Worm (Caenorhabditis elegans) whole organism, late embryonic: ENCODE measurements around the gene ggtb-1.

ENCODE experiments used
- F13H6.1 ChIP-seq: sonication (generic microtip); optimal IDR thresholded peaks from 2 replicates; lab custom pipeline; 2016; ENCODE audit warnings: missing genetic modification characterization, missing compliant biosample characterization
- K02D7.2 ChIP-seq: sonication (generic microtip); optimal IDR thresholded peaks from 2 replicates; lab custom pipeline; 2017; ENCODE audit warnings: mild to moderate bottlenecking, missing genetic modification characterization, missing compliant biosample characterization
- K09A11.1 ChIP-seq: sonication (generic microtip); optimal IDR thresholded peaks from 2 replicates; lab custom pipeline; 2017; ENCODE audit warnings: antibody characterized with exemption, mild to moderate bottlenecking, missing genetic modification characterization, missing compliant biosample characterization; ENCODE audit not compliant: insufficient read depth
- T23F11.4 ChIP-seq: fragments of 200-800 bp; sonication (Bioruptor generic); optimal IDR thresholded peaks from 2 replicates; lab custom pipeline; 2018; ENCODE audit warnings: mild to moderate bottlenecking, missing genetic modification characterization, missing compliant biosample characterization
- Y22D7AL.16 ChIP-seq: sonication (generic microtip); optimal IDR thresholded peaks from 2 replicates; lab custom pipeline; 2016; ENCODE audit warnings: missing genetic modification characterization, missing compliant biosample characterization
- ahr-1 ChIP-seq: sonication (generic microtip); optimal IDR thresholded peaks from 2 replicates; lab custom pipeline; 2016; ENCODE audit warnings: missing genetic modification characterization, missing compliant biosample characterization
- ama-1 ChIP-seq: fragments of 150-350 bp; optimal IDR thresholded peaks from 2 replicates; lab custom pipeline; 2014
- ceh-14 ChIP-seq: sonication (generic microtip); optimal IDR thresholded peaks from 2 replicates; lab custom pipeline; 2016; ENCODE audit warnings: missing genotype, missing genetic modification characterization, missing compliant biosample characterization
- ceh-18 ChIP-seq: sonication (generic microtip); optimal IDR thresholded peaks from 2 replicates; lab custom pipeline; 2016; ENCODE audit warnings: missing genetic modification characterization, missing compliant biosample characterization
- ceh-19 ChIP-seq: fragments of 200-800 bp; sonication (Bioruptor generic); optimal IDR thresholded peaks from 2 replicates; lab custom pipeline; 2018; ENCODE audit warnings: mild to moderate bottlenecking, missing genetic modification characterization, missing compliant biosample characterization
- ceh-30 ChIP-seq: fragments of 150-350 bp; optimal IDR thresholded peaks from 2 replicates; lab custom pipeline; 2014; ENCODE audit warnings: missing biosample characterization, missing genetic modification characterization
- ceh-34 ChIP-seq: sonication (generic microtip); optimal IDR thresholded peaks from 2 replicates; lab custom pipeline; 2016; ENCODE audit warnings: mild to moderate bottlenecking, missing genetic modification characterization, missing compliant biosample characterization
- ceh-45 ChIP-seq: fragments of 200-800 bp; sonication (Bioruptor generic); IDR thresholded peaks from 2 replicates; pipeline ENCODE4 v1.3.6; 2022; ENCODE audit warnings: missing genetic modification reagents, missing genetic modification characterization, missing compliant biosample characterization
- ceh-48 ChIP-seq: sonication (generic microtip); optimal IDR thresholded peaks from 2 replicates; lab custom pipeline; 2016; ENCODE audit warnings: missing genetic modification characterization, inconsistent platforms, missing compliant biosample characterization
- ceh-9 ChIP-seq: sonication (generic microtip); optimal IDR thresholded peaks from 2 replicates; lab custom pipeline; 2016; ENCODE audit warnings: mild to moderate bottlenecking, missing genetic modification characterization, inconsistent platforms, missing compliant biosample characterization
- che-1 ChIP-seq: sonication (generic microtip); optimal IDR thresholded peaks from 2 replicates; lab custom pipeline; 2016; ENCODE audit warnings: mild to moderate bottlenecking, missing genetic modification characterization, missing compliant biosample characterization
- dve-1 ChIP-seq: sonication (generic microtip); optimal IDR thresholded peaks from 2 replicates; lab custom pipeline; 2017; ENCODE audit warnings: antibody characterized with exemption, mild to moderate bottlenecking, missing genetic modification characterization, missing compliant biosample characterization
- elt-4 ChIP-seq: sonication (generic microtip); optimal IDR thresholded peaks from 2 replicates; lab custom pipeline; 2016; ENCODE audit warnings: missing genetic modification characterization, missing compliant biosample characterization
- ets-4 ChIP-seq: sonication (generic microtip); optimal IDR thresholded peaks from 2 replicates; lab custom pipeline; 2016; ENCODE audit warnings: missing genetic modification characterization, missing compliant biosample characterization
- fkh-10 ChIP-seq: fragments of 150-350 bp; optimal IDR thresholded peaks from 2 replicates; lab custom pipeline; 2014; ENCODE audit warnings: missing biosample characterization, missing genetic modification reagents, missing genetic modification characterization
- fkh-6 ChIP-seq: sonication (generic microtip); optimal IDR thresholded peaks from 2 replicates; lab custom pipeline; 2016; ENCODE audit warnings: missing genetic modification characterization, missing compliant biosample characterization
- gmeb-2 ChIP-seq: sonication (generic microtip); optimal IDR thresholded peaks from 2 replicates; lab custom pipeline; 2016; ENCODE audit warnings: missing genetic modification characterization, inconsistent platforms, missing compliant biosample characterization
- hlh-30 ChIP-seq: sonication (generic microtip); optimal IDR thresholded peaks from 2 replicates; lab custom pipeline; 2017; ENCODE audit warnings: antibody characterized with exemption, missing genetic modification characterization, missing compliant biosample characterization; ENCODE audit not compliant: insufficient read depth
- hlh-6 ChIP-seq: sonication (generic microtip); optimal IDR thresholded peaks from 2 replicates; lab custom pipeline; 2016; ENCODE audit warnings: missing genotype, missing genetic modification characterization, missing compliant biosample characterization
- hlh-8 ChIP-seq: sonication (generic microtip); optimal IDR thresholded peaks from 2 replicates; lab custom pipeline; 2016; ENCODE audit warnings: missing genotype, missing genetic modification characterization, missing compliant biosample characterization
- lim-6 ChIP-seq: sonication (generic microtip); optimal IDR thresholded peaks from 2 replicates; lab custom pipeline; 2016; ENCODE audit warnings: missing genetic modification characterization, missing compliant biosample characterization
- lin-11 ChIP-seq: fragments of 200-800 bp; sonication (Bioruptor generic); optimal IDR thresholded peaks from 2 replicates; lab custom pipeline; 2018; ENCODE audit warnings: mild to moderate bottlenecking, missing genetic modification characterization, missing compliant biosample characterization
- nhr-232 ChIP-seq: sonication (generic microtip); optimal IDR thresholded peaks from 2 replicates; lab custom pipeline; 2016; ENCODE audit warnings: missing genetic modification characterization, missing compliant biosample characterization
- npax-4 ChIP-seq: sonication (generic microtip); optimal IDR thresholded peaks from 2 replicates; lab custom pipeline; 2016; ENCODE audit warnings: missing genetic modification characterization, missing compliant biosample characterization
- pag-3 ChIP-seq: sonication (generic microtip); optimal IDR thresholded peaks from 2 replicates; lab custom pipeline; 2016; ENCODE audit warnings: missing compliant biosample characterization, missing genetic modification characterization, borderline replicate concordance
- pat-9 ChIP-seq: fragments of 200-800 bp; sonication (Bioruptor generic); optimal IDR thresholded peaks from 2 replicates; lab custom pipeline; 2018; ENCODE audit warnings: mild to moderate bottlenecking, missing genetic modification characterization, moderate library complexity, missing compliant biosample characterization
- pha-2 ChIP-seq: sonication (generic microtip); optimal IDR thresholded peaks from 2 replicates; lab custom pipeline; 2017; ENCODE audit warnings: mild to moderate bottlenecking, missing genetic modification characterization, missing compliant biosample characterization
- pha-4 ChIP-seq: fragments of 150-350 bp; optimal IDR thresholded peaks from 2 replicates; lab custom pipeline; 2018; ENCODE audit warnings: missing biosample characterization, missing genetic modification reagents, missing genetic modification characterization
- pqm-1 ChIP-seq: sonication (generic microtip); optimal IDR thresholded peaks from 2 replicates; lab custom pipeline; 2016; ENCODE audit warnings: missing genetic modification characterization, missing compliant biosample characterization
- pros-1 ChIP-seq: fragments of 150-350 bp; optimal IDR thresholded peaks from 2 replicates; lab custom pipeline; 2014; ENCODE audit warnings: missing biosample characterization, missing genetic modification reagents, missing genetic modification characterization
- rnt-1 ChIP-seq: sonication (generic microtip); optimal IDR thresholded peaks from 2 replicates; lab custom pipeline; 2016; ENCODE audit warnings: missing genetic modification characterization, missing compliant biosample characterization
- sox-2 ChIP-seq: fragments of 200-800 bp; sonication (Bioruptor generic); IDR thresholded peaks from 2 replicates; pipeline ENCODE4 v1.3.6; 2022; ENCODE audit warnings: missing genetic modification reagents, missing genetic modification characterization, missing compliant biosample characterization
- syd-9 ChIP-seq: sonication (generic microtip); optimal IDR thresholded peaks from 2 replicates; lab custom pipeline; 2016; ENCODE audit warnings: mild to moderate bottlenecking, missing genetic modification characterization, moderate library complexity, missing compliant biosample characterization
- tbx-2 ChIP-seq: sonication (generic microtip); optimal IDR thresholded peaks from 2 replicates; lab custom pipeline; 2016; ENCODE audit warnings: missing genetic modification characterization, missing compliant biosample characterization
- unc-3 ChIP-seq, 2 experiments: fragments of 200-800 bp in 1 of 2; sonication (Bioruptor generic) in 1 of 2; sonication (generic microtip) in 1 of 2; conservative IDR thresholded peaks in 1 of 2; optimal IDR thresholded peaks in 1 of 2; 2 replicates each; pipeline versions ENCODE4 v1.3.6 to Lab custom; 2016 to 2022; ENCODE audit warnings: missing compliant biosample characterization in 2 of 2, missing genetic modification characterization in 2 of 2, missing genetic modification reagents in 1 of 2
- unc-42 ChIP-seq: sonication (generic microtip); optimal IDR thresholded peaks from 2 replicates; lab custom pipeline; 2016; ENCODE audit warnings: missing genotype, missing genetic modification characterization, missing compliant biosample characterization
- unc-55 ChIP-seq: sonication (generic microtip); optimal IDR thresholded peaks from 2 replicates; lab custom pipeline; 2017; ENCODE audit warnings: missing biosample characterization, missing genetic modification reagents, missing genetic modification characterization
- zip-5 ChIP-seq: sonication (generic microtip); optimal IDR thresholded peaks from 2 replicates; lab custom pipeline; 2016; ENCODE audit warnings: missing genetic modification characterization, missing compliant biosample characterization

Gene ggtb-1

ce11 chrIII:7111793-7112192 lies 21.8 kb upstream of the ggtb-1 start, which contains the start of gene B0280.7:
Gene B0280.7 (minus strand): TSS chrIII:7111893.
- TF ChIP-seq F13H6.1 = no peak
- no peak for TF ChIP-seq ceh-34 (tag; lab: Kevin White, UChicago)
- TF ChIP-seq hlh-30 (tag; lab: Kevin White, UChicago) = no peak
- no peak for TF ChIP-seq ceh-45 (GFP tag; lab: Robert Waterston, UW)
- TF ChIP-seq pat-9 (tag; lab: Kevin White, UChicago) = no peak
- TF ChIP-seq ama-1 (lab: Kevin White, UChicago) = no peak
- TF ChIP-seq unc-3 (GFP tag; conservative IDR thresholded peaks at IDR 0.05; lab: Robert Waterston, UW) = no peak
- TF ChIP-seq unc-3 (tag; optimal IDR thresholded peaks at IDR 0.05; lab: Kevin White, UChicago) = no peak
- no peak for TF ChIP-seq zip-5 (tag; lab: Kevin White, UChicago)
- no peak for TF ChIP-seq fkh-10 (GFP tag; lab: Kevin White, UChicago)
- no peak for TF ChIP-seq fkh-6 (tag; lab: Kevin White, UChicago)
- TF ChIP-seq Y22D7AL.16 = no peak
- TF ChIP-seq ets-4 (tag; lab: Kevin White, UChicago) = no peak

- TF ChIP-seq zip-5 (tag; lab: Kevin White, UChicago) = no peak
Measured at ce11 chrIII:7112285-7112684, 21.3 kb upstream of the ggtb-1 start.

ce11 chrIII:7114952-7115488 lies 18.5 kb upstream of the ggtb-1 start, which contains the start of gene nhr-10:
Gene nhr-10 (minus strand): TSS chrIII:7115438.
- no peak for TF ChIP-seq F13H6.1
- no peak for TF ChIP-seq unc-42 (tag; lab: Kevin White, UChicago)
- TF ChIP-seq pha-4 (tag; lab: Kevin White, UChicago) = no peak
- TF ChIP-seq syd-9 (tag; lab: Kevin White, UChicago) = no peak
- no peak for TF ChIP-seq ceh-48
- TF ChIP-seq hlh-8 (tag; lab: Kevin White, UChicago) = no peak
- no peak for TF ChIP-seq Y22D7AL.16
- TF ChIP-seq sox-2 = no peak
- TF ChIP-seq K02D7.2 (tag; lab: Kevin White, UChicago) = no peak
- no peak for TF ChIP-seq ahr-1 (tag; lab: Kevin White, UChicago)
- TF ChIP-seq K09A11.1 = no peak
- no peak for TF ChIP-seq rnt-1 (tag; lab: Kevin White, UChicago)
- no peak for TF ChIP-seq unc-55 (GFP tag; lab: Kevin White, UChicago)
- TF ChIP-seq ceh-34 (tag; lab: Kevin White, UChicago) = no peak
- TF ChIP-seq ama-1 (lab: Kevin White, UChicago) = no peak
- no peak for TF ChIP-seq lim-6
- TF ChIP-seq ets-4 (tag; lab: Kevin White, UChicago) = no peak
- TF ChIP-seq dve-1 = no peak
- TF ChIP-seq unc-3 (GFP tag; conservative IDR thresholded peaks at IDR 0.05; lab: Robert Waterston, UW) = no peak
- TF ChIP-seq unc-3 (tag; optimal IDR thresholded peaks at IDR 0.05; lab: Kevin White, UChicago) = no peak

ce11 chrIII:7116615-7117252 lies 16.8 kb upstream of the ggtb-1 start:
- TF ChIP-seq fkh-10 (GFP tag; lab: Kevin White, UChicago) (no peak), ceh-30 (tag; lab: Kevin White, UChicago) (no peak), che-1 (tag; lab: Kevin White, UChicago) (no peak), ceh-14 (tag; lab: Kevin White, UChicago) (peak; percentile 10), nhr-232 (no peak), elt-4 (tag; lab: Kevin White, UChicago) (no peak), pha-2 (tag; lab: Kevin White, UChicago) (no peak), fkh-6 (tag; lab: Kevin White, UChicago) (no peak), unc-55 (GFP tag; lab: Kevin White, UChicago) (peak; percentile 44), tbx-2 (peak; percentile 52), F13H6.1 (no peak), sox-2 (no peak), dve-1 (no peak), ceh-18 (tag; lab: Kevin White, UChicago) (peak; percentile 41), ceh-19 (no peak), pros-1 (peak; percentile 41), T23F11.4 (GFP tag; lab: Kevin White, UChicago) (no peak), ceh-45 (GFP tag; lab: Robert Waterston, UW) (no peak), ahr-1 (tag; lab: Kevin White, UChicago) (no peak), ceh-9 (tag; lab: Kevin White, UChicago) (no peak), pqm-1 (tag; lab: Kevin White, UChicago) (no peak), lin-11 (no peak), gmeb-2 (no peak), pag-3 (no peak), npax-4 (tag; lab: Kevin White, UChicago) (no peak), hlh-6 (no peak), unc-3 (GFP tag; conservative IDR thresholded peaks at IDR 0.05; lab: Robert Waterston, UW) (no peak), unc-3 (tag; optimal IDR thresholded peaks at IDR 0.05; lab: Kevin White, UChicago) (no peak)
